Worm (Caenorhabditis elegans) whole organism, L1 larva: Measurements from ENCODE around the gene clec-161.

Experiments used
- aly-2 ChIP-seq: fragments of 150-350 bp; optimal IDR thresholded peaks from 2 replicates; lab custom pipeline; 2014; ENCODE audit warnings: missing biosample characterization, missing genetic modification characterization
- lin-15B ChIP-seq: fragments of 150-350 bp; sonication (generic microtip); optimal IDR thresholded peaks from 3 replicates; lab custom pipeline; 2014; ENCODE audit warnings: missing biosample characterization, missing genetic modification characterization
- lir-3 ChIP-seq: sonication (generic microtip); optimal IDR thresholded peaks from 2 replicates; lab custom pipeline; 2016; ENCODE audit warnings: mild to moderate bottlenecking, missing genetic modification characterization, moderate library complexity, missing compliant biosample characterization; ENCODE audit not compliant: poor library complexity
- nhr-28 ChIP-seq: fragments of 150-350 bp; optimal IDR thresholded peaks from 2 replicates; lab custom pipeline; 2014; ENCODE audit warnings: missing biosample characterization, missing genetic modification characterization
- unc-130 ChIP-seq: fragments of 150-350 bp; optimal IDR thresholded peaks from 2 replicates; lab custom pipeline; 2017; ENCODE audit warnings: missing biosample characterization, missing genetic modification characterization, inconsistent platforms
- unc-62 ChIP-seq: fragments of 150-350 bp; optimal IDR thresholded peaks from 2 replicates; lab custom pipeline; 2014; ENCODE audit warnings: missing biosample characterization, missing genetic modification reagents, missing genetic modification characterization

DNA sequence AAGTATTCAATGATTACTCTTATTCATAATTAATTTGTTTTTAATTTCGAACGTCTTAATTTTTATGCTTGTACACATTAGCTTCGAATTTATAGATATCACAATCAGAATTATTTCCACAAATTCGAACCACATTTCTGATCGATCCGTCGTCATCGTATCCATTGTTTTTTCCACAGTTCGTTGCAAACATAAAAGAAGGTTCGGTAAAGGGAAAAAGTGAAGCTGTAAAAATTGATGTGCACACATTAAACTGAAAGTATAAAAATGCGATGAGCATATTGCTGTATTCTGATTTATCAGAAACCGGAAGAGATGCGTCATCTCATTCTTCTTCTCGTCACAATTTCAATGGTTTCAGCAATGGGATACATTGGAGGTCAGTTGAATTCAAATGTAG, 11.5 kb downstream of the clec-161 start, which contains the start of gene C48B4.12:
- no peak for TF ChIP-seq aly-2 (tag; lab: Kevin White, UChicago)
- TF ChIP-seq nhr-28 (tag; lab: Kevin White, UChicago), result no peak
- no peak for TF ChIP-seq lin-15B (tag; lab: Kevin White, UChicago)
- TF ChIP-seq unc-62 (GFP tag; lab: Kevin White, UChicago), result no peak
- TF ChIP-seq unc-130, result no peak
- TF ChIP-seq lir-3 (tag; lab: Kevin White, UChicago), result no peak
